Worm (Caenorhabditis elegans): ENCODE measurements around the gene F16G10.2.

ce11 chrII:2356795-2357194, 18.3 kb upstream of the F16G10.2 start, which contains the start of gene F43C11.1:
- TF ChIP-seq snpc-4 (tag; optimal IDR thresholded peaks at IDR 0.05) (no peak), lin-39 (tag; optimal IDR thresholded peaks at IDR 0.05) (no peak), nhr-25 (tag; optimal IDR thresholded peaks at IDR 0.05) (no peak), sma-9 (GFP tag; optimal IDR thresholded peaks at IDR 0.05) (no peak), sma-9 (tag; optimal IDR thresholded peaks at IDR 0.05) (no peak), sem-4 (tag; optimal IDR thresholded peaks at IDR 0.05) (no peak), ceh-82 (tag; optimal IDR thresholded peaks at IDR 0.05) (no peak), ama-1 (optimal IDR thresholded peaks at IDR 0.05) (no peak), ztf-4 (tag; optimal IDR thresholded peaks at IDR 0.05) (no peak), C34F6.9 (tag; optimal IDR thresholded peaks at IDR 0.05) (no peak), nhr-77 (tag; optimal IDR thresholded peaks at IDR 0.05) (no peak), egl-27 (tag; optimal IDR thresholded peaks at IDR 0.05) (no peak), Y55F3AM.14 (GFP tag; optimal IDR thresholded peaks at IDR 0.05) (no peak), lin-11 (tag; optimal IDR thresholded peaks at IDR 0.05) (no peak)
